Worm (Caenorhabditis elegans) whole organism, midembryonic: ENCODE data around the gene pcca-1.

Experiments used
- T22C8.4 ChIP-seq: fragments of 200-800 bp; sonication (Bioruptor generic); IDR thresholded peaks from 2 replicates; pipeline ENCODE4 v1.3.6; 2022; ENCODE audit warnings: missing genetic modification characterization, missing compliant biosample characterization
- cog-1 ChIP-seq: sonication (generic microtip); optimal IDR thresholded peaks from 2 replicates; lab custom pipeline; 2016; ENCODE audit warnings: missing genetic modification characterization, missing compliant biosample characterization
- flt-1 ChIP-seq: fragments of 200-800 bp; sonication (Bioruptor generic); IDR thresholded peaks from 2 replicates; pipeline ENCODE4 v1.3.6; 2022; ENCODE audit warnings: missing genetic modification characterization, missing compliant biosample characterization
- klf-2 ChIP-seq: fragments of 200-800 bp; sonication (Bioruptor generic); conservative IDR thresholded peaks from 2 replicates; pipeline ENCODE4 v1.3.6; 2022; ENCODE audit warnings: missing genetic modification reagents, missing genetic modification characterization, missing compliant biosample characterization
- med-1 ChIP-seq: sonication (generic microtip); optimal IDR thresholded peaks from 2 replicates; lab custom pipeline; 2017; ENCODE audit warnings: missing genetic modification characterization, mild to moderate bottlenecking, missing compliant biosample characterization, antibody characterized with exemption, missing genetic modification reagents; ENCODE audit not compliant: insufficient read depth
- ref-1 ChIP-seq: fragments of 200-800 bp; sonication (Bioruptor generic); conservative IDR thresholded peaks from 2 replicates; pipeline ENCODE4 v1.3.6; 2022; ENCODE audit warnings: missing genetic modification reagents, missing genetic modification characterization, missing compliant biosample characterization
- tab-1 ChIP-seq: fragments of 200-800 bp; sonication (Bioruptor generic); IDR thresholded peaks from 2 replicates; pipeline ENCODE4 v1.3.6; 2022; ENCODE audit warnings: missing genetic modification characterization, missing compliant biosample characterization
- ztf-23 ChIP-seq: fragments of 200-800 bp; sonication (Bioruptor generic); IDR thresholded peaks from 2 replicates; pipeline ENCODE4 v1.3.6; 2022; ENCODE audit warnings: missing genetic modification reagents, missing genetic modification characterization, missing compliant biosample characterization
- ztf-29 ChIP-seq: fragments of 200-800 bp; sonication (Bioruptor generic); IDR thresholded peaks from 2 replicates; pipeline ENCODE4 v1.3.6; 2022; ENCODE audit warnings: missing genetic modification reagents, missing genetic modification characterization, missing compliant biosample characterization

DNA sequence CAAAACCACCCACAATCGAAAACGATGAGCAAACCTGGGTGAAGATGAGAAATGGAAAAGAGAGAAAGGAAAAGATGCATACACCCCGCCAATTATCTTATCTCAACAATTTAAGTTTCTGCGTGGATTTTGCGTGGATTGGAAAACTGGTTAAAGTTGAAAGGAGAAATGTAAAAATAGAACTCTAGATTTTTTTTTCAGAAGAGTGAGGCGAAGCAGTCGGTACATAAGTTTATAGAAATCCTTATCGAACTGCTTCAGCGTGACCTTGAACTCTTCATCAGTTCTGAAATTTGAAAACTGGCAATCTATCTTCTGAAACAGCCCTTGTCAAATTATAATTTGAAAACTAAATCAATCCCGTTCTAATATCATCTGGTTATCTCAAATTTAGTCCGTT is 28.3 kb upstream of the pcca-1 start, which contains the start of gene clik-2:
- no peak for TF ChIP-seq ref-1 (GFP tag; lab: Robert Waterston, UW)
- no peak for TF ChIP-seq cog-1 (tag; lab: Kevin White, UChicago)
- TF ChIP-seq med-1 (GFP tag; lab: Kevin White, UChicago) = no peak
- no peak for TF ChIP-seq klf-2
- TF ChIP-seq ztf-29 (GFP tag; lab: Robert Waterston, UW) = no peak
- no peak for TF ChIP-seq ztf-23
- no peak for TF ChIP-seq T22C8.4 (GFP tag; lab: Robert Waterston, UW)
- TF ChIP-seq flt-1 (GFP tag; lab: Robert Waterston, UW) = no peak
- no peak for TF ChIP-seq tab-1 (GFP tag; lab: Robert Waterston, UW)
